Worm (Caenorhabditis elegans) whole organism, early embryonic: ENCODE measurements around the gene rps-1.

Experiments
- B0310.2 ChIP-seq: sonication (generic microtip); optimal IDR thresholded peaks from 2 replicates; lab custom pipeline; 2016; ENCODE audit warnings: mild to moderate bottlenecking, missing genetic modification characterization, missing compliant biosample characterization
- F13C5.2 ChIP-seq: sonication (generic microtip); optimal IDR thresholded peaks from 2 replicates; lab custom pipeline; 2017; ENCODE audit warnings: mild to moderate bottlenecking, missing genetic modification characterization, inconsistent platforms, missing compliant biosample characterization
- aly-1 ChIP-seq: sonication (generic microtip); optimal IDR thresholded peaks from 2 replicates; lab custom pipeline; 2016; ENCODE audit warnings: missing genetic modification characterization, missing compliant biosample characterization
- ama-1 ChIP-seq: fragments of 150-350 bp; optimal IDR thresholded peaks from 2 replicates; lab custom pipeline; 2014
- ceh-13 ChIP-seq: fragments of 200-800 bp; sonication (Bioruptor generic); optimal IDR thresholded peaks from 2 replicates; lab custom pipeline; 2018; ENCODE audit warnings: mild to moderate bottlenecking, missing genetic modification characterization, missing compliant biosample characterization
- ceh-36 ChIP-seq: sonication (generic microtip); optimal IDR thresholded peaks from 2 replicates; lab custom pipeline; 2016; ENCODE audit warnings: missing genetic modification characterization, inconsistent platforms, missing compliant biosample characterization
- ets-7 ChIP-seq: sonication (generic microtip); optimal IDR thresholded peaks from 2 replicates; lab custom pipeline; 2016; ENCODE audit warnings: missing genotype, missing genetic modification characterization, missing compliant biosample characterization
- flt-1 ChIP-seq: fragments of 200-800 bp; sonication (Bioruptor generic); IDR thresholded peaks from 2 replicates; pipeline ENCODE4 v1.3.6; 2022; ENCODE audit warnings: missing genetic modification characterization, missing compliant biosample characterization
- hmbx-1 ChIP-seq: sonication (generic microtip); optimal IDR thresholded peaks from 2 replicates; lab custom pipeline; 2016; ENCODE audit warnings: mild to moderate bottlenecking, missing genetic modification characterization, missing compliant biosample characterization
- hmg-4 ChIP-seq: fragments of 200-800 bp; sonication (Bioruptor generic); optimal IDR thresholded peaks from 2 replicates; lab custom pipeline; 2018; ENCODE audit warnings: mild to moderate bottlenecking, missing genetic modification characterization, missing compliant biosample characterization
- hnd-1 ChIP-seq: sonication (generic microtip); optimal IDR thresholded peaks from 2 replicates; lab custom pipeline; 2016; ENCODE audit warnings: missing genetic modification characterization, missing compliant biosample characterization
- pes-1 ChIP-seq: fragments of 200-800 bp; sonication (Bioruptor generic); IDR thresholded peaks from 2 replicates; pipeline ENCODE4 v1.3.6; 2022; ENCODE audit warnings: missing genetic modification reagents, missing genetic modification characterization, missing compliant biosample characterization
- scrt-1 ChIP-seq: fragments of 200-800 bp; sonication (Bioruptor generic); IDR thresholded peaks from 2 replicates; pipeline ENCODE4 v1.3.6; 2022; ENCODE audit warnings: missing genetic modification characterization, missing compliant biosample characterization
- sea-1 ChIP-seq: fragments of 200-800 bp; sonication (Bioruptor generic); conservative IDR thresholded peaks from 2 replicates; pipeline ENCODE4 v1.3.6; 2022; ENCODE audit warnings: missing genetic modification characterization, missing compliant biosample characterization
- tbx-11 ChIP-seq: fragments of 200-800 bp; sonication (Bioruptor generic); IDR thresholded peaks from 2 replicates; pipeline ENCODE4 v1.3.6; 2022; ENCODE audit warnings: missing genetic modification characterization, missing compliant biosample characterization
- tbx-37 ChIP-seq: fragments of 200-800 bp; sonication (Bioruptor generic); conservative IDR thresholded peaks from 2 replicates; pipeline ENCODE4 v1.3.6; 2022; ENCODE audit warnings: missing genetic modification reagents, missing genetic modification characterization, missing compliant biosample characterization
- tra-4 ChIP-seq: sonication (generic microtip); optimal IDR thresholded peaks from 2 replicates; lab custom pipeline; 2017; ENCODE audit warnings: missing genetic modification characterization, missing compliant biosample characterization

rps-1 gene

ce11 chrIII:4439493-4439983, 36.2 kb upstream of the rps-1 start, which contains the start of gene C28A5.2:
TSS of gene C28A5.2 (minus strand) at chrIII:4439543.
- TF ChIP-seq flt-1 (no peak), ets-7 (tag; lab: Kevin White, UChicago) (no peak), sea-1 (GFP tag; lab: Robert Waterston, UW) (no peak), F13C5.2 (tag; lab: Kevin White, UChicago) (no peak), hmg-4 (no peak), ceh-13 (GFP tag; lab: Kevin White, UChicago) (no peak), B0310.2 (tag; lab: Kevin White, UChicago) (no peak), tra-4 (tag; lab: Kevin White, UChicago) (no peak), tbx-37 (GFP tag; lab: Robert Waterston, UW) (no peak), aly-1 (no peak), ama-1 (lab: Kevin White, UChicago) (no peak), hmbx-1 (tag; lab: Kevin White, UChicago) (no peak), ceh-36 (tag; lab: Kevin White, UChicago) (no peak), scrt-1 (GFP tag; lab: Robert Waterston, UW) (no peak), tbx-11 (no peak), hnd-1 (no peak), pes-1 (no peak)

ce11 chrIII:4441781-4442180, 33.9 kb upstream of the rps-1 start, which contains the start of gene nex-3:
TSS of gene nex-3 (plus strand) at chrIII:4442081.
- no peak for TF ChIP-seq aly-1
- TF ChIP-seq hmg-4: no peak
- no peak for TF ChIP-seq ama-1 (lab: Kevin White, UChicago)
- TF ChIP-seq B0310.2 (tag; lab: Kevin White, UChicago): no peak
- no peak for TF ChIP-seq F13C5.2 (tag; lab: Kevin White, UChicago)
- no peak for TF ChIP-seq scrt-1 (GFP tag; lab: Robert Waterston, UW)
- no peak for TF ChIP-seq hmbx-1 (tag; lab: Kevin White, UChicago)
- no peak for TF ChIP-seq flt-1
- no peak for TF ChIP-seq tbx-37 (GFP tag; lab: Robert Waterston, UW)
- TF ChIP-seq sea-1 (GFP tag; lab: Robert Waterston, UW): no peak
- no peak for TF ChIP-seq tra-4 (tag; lab: Kevin White, UChicago)
- TF ChIP-seq hnd-1: no peak
- no peak for TF ChIP-seq ceh-13 (GFP tag; lab: Kevin White, UChicago)

- TF ChIP-seq tbx-37 (GFP tag; lab: Robert Waterston, UW): no peak
- TF ChIP-seq hnd-1: no peak
- no peak for TF ChIP-seq pes-1
- no peak for TF ChIP-seq hmbx-1 (tag; lab: Kevin White, UChicago)
- no peak for TF ChIP-seq ets-7 (tag; lab: Kevin White, UChicago)
- no peak for TF ChIP-seq scrt-1 (GFP tag; lab: Robert Waterston, UW)
- TF ChIP-seq aly-1: no peak
These were observed 31.2 kb upstream of the rps-1 start for ce11 chrIII:4444492-4444891.

ce11 chrIII:4448029-4448428, 27.7 kb upstream of the rps-1 start:
- TF ChIP-seq ceh-36 (tag; lab: Kevin White, UChicago) (no peak), ama-1 (lab: Kevin White, UChicago) (no peak), F13C5.2 (tag; lab: Kevin White, UChicago) (no peak), tra-4 (tag; lab: Kevin White, UChicago) (no peak), tbx-11 (no peak), hmbx-1 (tag; lab: Kevin White, UChicago) (no peak), ets-7 (tag; lab: Kevin White, UChicago) (no peak), flt-1 (no peak), B0310.2 (tag; lab: Kevin White, UChicago) (no peak), tbx-37 (GFP tag; lab: Robert Waterston, UW) (no peak), scrt-1 (GFP tag; lab: Robert Waterston, UW) (no peak), aly-1 (no peak), ceh-13 (GFP tag; lab: Kevin White, UChicago) (no peak), hmg-4 (no peak), hnd-1 (no peak)

- TF ChIP-seq F13C5.2 (tag; lab: Kevin White, UChicago) (no peak), pes-1 (no peak), ets-7 (tag; lab: Kevin White, UChicago) (no peak), hnd-1 (no peak), tbx-11 (no peak), tbx-37 (GFP tag; lab: Robert Waterston, UW) (no peak), ama-1 (lab: Kevin White, UChicago) (no peak), hmg-4 (no peak), ceh-36 (tag; lab: Kevin White, UChicago) (no peak), ceh-13 (GFP tag; lab: Kevin White, UChicago) (no peak), scrt-1 (GFP tag; lab: Robert Waterston, UW) (no peak), hmbx-1 (tag; lab: Kevin White, UChicago) (no peak), B0310.2 (tag; lab: Kevin White, UChicago) (no peak), tra-4 (tag; lab: Kevin White, UChicago) (no peak), flt-1 (no peak)
These were observed 26.4 kb upstream of the rps-1 start for ce11 chrIII:4449357-4449756.

- TF ChIP-seq tra-4 (tag; lab: Kevin White, UChicago) (no peak), ceh-36 (tag; lab: Kevin White, UChicago) (no peak), hmbx-1 (tag; lab: Kevin White, UChicago) (no peak), tbx-37 (GFP tag; lab: Robert Waterston, UW) (no peak), hnd-1 (no peak), ets-7 (tag; lab: Kevin White, UChicago) (no peak), flt-1 (no peak)
These were observed 25.7 kb upstream of the rps-1 start, which contains the start of gene ceh-43 for ce11 chrIII:4449893-4450579. TSS of gene ceh-43 (minus strand) at chrIII:4449943.
